Worm (Caenorhabditis elegans): ENCODE measurements around the gene npr-2.

DNA sequence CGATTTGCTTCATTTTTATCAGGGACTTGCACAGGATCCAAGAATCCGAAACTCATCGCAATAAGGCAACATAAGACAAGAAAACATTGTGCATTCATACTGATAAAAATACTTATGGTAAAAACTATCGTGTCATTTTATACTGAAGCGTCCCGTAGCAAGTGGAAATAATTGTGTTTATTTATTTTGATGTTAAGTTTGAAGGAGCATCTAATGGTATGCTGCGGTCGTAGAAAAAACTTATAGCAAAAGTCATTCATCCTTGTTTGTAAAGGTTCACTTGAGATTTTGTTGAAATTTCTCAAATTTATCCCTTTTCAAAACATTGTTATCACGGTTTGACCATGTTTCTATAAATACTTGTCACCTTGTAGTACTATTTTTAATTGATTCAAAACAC is 45.1 kb upstream of the npr-2 start, which contains the start of gene W09C2.10:
- no peak for TF ChIP-seq ama-1 (optimal IDR thresholded peaks at IDR 0.05)
- TF ChIP-seq hmbx-1 (tag; optimal IDR thresholded peaks at IDR 0.05), result no peak
- TF ChIP-seq tbx-11 (GFP tag; IDR thresholded peaks at IDR 0.05), result no peak

All from whole organism, early embryonic.